Fruit fly (Drosophila melanogaster) whole organism, embryonic: ENCODE data around the gene CG1575.

Experiments used
- Abd-B ChIP-seq: fragments of 200-800 bp; sonication (Bioruptor generic); optimal IDR thresholded peaks from 2 replicates; lab custom pipeline; 2018; ENCODE audit warnings: missing biosample characterization, mild to moderate bottlenecking, missing genetic modification characterization, moderate library complexity
- Bteb2 ChIP-seq: fragments of 200-800 bp; sonication (Bioruptor generic); optimal IDR thresholded peaks from 2 replicates; lab custom pipeline; 2016; ENCODE audit warnings: missing biosample characterization, missing genetic modification characterization
- CG10321 ChIP-seq: fragments of 200-800 bp; sonication (Bioruptor generic); IDR thresholded peaks from 2 replicates; pipeline ENCODE4 v1.3.6; 2022; ENCODE audit warnings: missing biosample characterization, missing genetic modification characterization
- CG12071 ChIP-seq: fragments of 200-800 bp; sonication (Bioruptor generic); optimal IDR thresholded peaks from 3 replicates; lab custom pipeline; 2018; ENCODE audit warnings: missing biosample characterization, mild to moderate bottlenecking, missing genetic modification characterization
- CG12299 ChIP-seq: fragments of 200-800 bp; sonication (Bioruptor generic); optimal IDR thresholded peaks from 2 replicates; lab custom pipeline; 2018; ENCODE audit warnings: missing biosample characterization, mild to moderate bottlenecking, missing genetic modification characterization
- CG13424 ChIP-seq: fragments of 200-800 bp; sonication (Bioruptor generic); optimal IDR thresholded peaks from 2 replicates; lab custom pipeline; 2019; ENCODE audit warnings: missing biosample characterization, mild to moderate bottlenecking, missing genetic modification characterization, moderate library complexity
- CG15601 ChIP-seq: fragments of 200-800 bp; sonication (Bioruptor generic); optimal IDR thresholded peaks from 3 replicates; lab custom pipeline; 2019; ENCODE audit warnings: missing biosample characterization, mild to moderate bottlenecking, missing genetic modification characterization, moderate library complexity
- CG15696 ChIP-seq: fragments of 200-800 bp; sonication (Bioruptor generic); optimal IDR thresholded peaks from 2 replicates; lab custom pipeline; 2019; ENCODE audit warnings: missing biosample characterization, mild to moderate bottlenecking, missing genetic modification characterization, moderate library complexity
- CG16779 ChIP-seq: fragments of 200-800 bp; sonication (Bioruptor generic); IDR thresholded peaks from 2 replicates; pipeline ENCODE4 v1.3.6; 2022; ENCODE audit warnings: missing biosample characterization, missing genetic modification characterization
- CG16813 ChIP-seq: fragments of 200-800 bp; sonication (Bioruptor generic); IDR thresholded peaks from 3 replicates; pipeline ENCODE4 v1.3.6; 2022; ENCODE audit warnings: missing biosample characterization, missing genetic modification characterization; ENCODE audit not compliant: partially characterized antibody
- CG16863 ChIP-seq: fragments of 200-800 bp; sonication (Bioruptor generic); optimal IDR thresholded peaks from 3 replicates; lab custom pipeline; 2016; ENCODE audit warnings: missing biosample characterization, missing genetic modification characterization
- CG17328 ChIP-seq: fragments of 200-800 bp; sonication (Bioruptor generic); IDR thresholded peaks from 2 replicates; pipeline ENCODE4 v1.3.6; 2022; ENCODE audit warnings: missing biosample characterization, missing genetic modification characterization
- CG17568 ChIP-seq: fragments of 200-800 bp; sonication (Bioruptor generic); optimal IDR thresholded peaks from 2 replicates; lab custom pipeline; 2018; ENCODE audit warnings: missing biosample characterization, mild to moderate bottlenecking, missing genetic modification characterization, moderate library complexity
- CG17829 ChIP-seq: fragments of 200-800 bp; optimal IDR thresholded peaks from 2 replicates; lab custom pipeline; 2019; ENCODE audit warnings: missing biosample characterization, mild to moderate bottlenecking, missing genetic modification characterization, moderate library complexity
- CG32532 ChIP-seq: fragments of 200-800 bp; sonication (Bioruptor generic); IDR thresholded peaks from 2 replicates; pipeline ENCODE4 v1.3.6; 2022; ENCODE audit warnings: missing biosample characterization, missing genetic modification characterization
- CG3281 ChIP-seq: fragments of 200-800 bp; sonication (Bioruptor generic); optimal IDR thresholded peaks from 3 replicates; lab custom pipeline; 2017; ENCODE audit warnings: missing biosample characterization, mild to moderate bottlenecking, missing genetic modification characterization
- CG3407 ChIP-seq: fragments of 200-800 bp; sonication (Bioruptor generic); optimal IDR thresholded peaks from 2 replicates; lab custom pipeline; 2018; ENCODE audit warnings: missing biosample characterization, mild to moderate bottlenecking, missing genetic modification characterization
- CG4424 ChIP-seq: fragments of 200-800 bp; sonication (Bioruptor generic); optimal IDR thresholded peaks from 3 replicates; lab custom pipeline; 2016; ENCODE audit warnings: missing biosample characterization, missing genetic modification characterization
- CG4707 ChIP-seq: fragments of 200-800 bp; sonication (Bioruptor generic); optimal IDR thresholded peaks from 2 replicates; lab custom pipeline; 2018; ENCODE audit warnings: missing biosample characterization, mild to moderate bottlenecking, missing genetic modification characterization, moderate library complexity
- CG5953 ChIP-seq: fragments of 200-800 bp; sonication (Bioruptor generic); IDR thresholded peaks from 2 replicates; pipeline ENCODE4 v1.3.6; 2022; ENCODE audit warnings: missing biosample characterization, missing genetic modification characterization
- CG8281 ChIP-seq: fragments of 200-800 bp; sonication (Bioruptor generic); optimal IDR thresholded peaks from 2 replicates; lab custom pipeline; 2018; ENCODE audit warnings: missing biosample characterization, mild to moderate bottlenecking, missing genetic modification characterization, moderate library complexity
- Dfd ChIP-seq, 2 experiments: fragments of >200 bp; optimal IDR thresholded peaks; 2 replicates each; lab custom pipeline; 2017; ENCODE audit warnings: missing biosample characterization in 2 of 2, missing genetic modification characterization in 2 of 2
- Dref ChIP-seq: fragments of 200-800 bp; sonication (Bioruptor generic); IDR thresholded peaks from 2 replicates; pipeline ENCODE4 v1.3.6; 2022; ENCODE audit warnings: missing biosample characterization, missing genetic modification characterization
- Ets65A ChIP-seq: fragments of 200-800 bp; sonication (Bioruptor generic); peaks from one replicate; lab custom pipeline; 2016; ENCODE audit warnings: missing biosample characterization, missing genetic modification characterization
- Gsc ChIP-seq: fragments of 200-800 bp; sonication (Bioruptor generic); IDR thresholded peaks from 2 replicates; pipeline ENCODE4 v1.3.6; 2022; ENCODE audit warnings: missing biosample characterization, missing genetic modification characterization
- HmgD ChIP-seq: fragments of 200-800 bp; sonication (Bioruptor generic); optimal IDR thresholded peaks from 3 replicates; lab custom pipeline; 2016; ENCODE audit warnings: missing biosample characterization, missing genetic modification characterization
- MTF-1 ChIP-seq: fragments of 200-800 bp; sonication (Bioruptor generic); optimal IDR thresholded peaks from 2 replicates; lab custom pipeline; 2018; ENCODE audit warnings: missing biosample characterization, mild to moderate bottlenecking, missing genetic modification characterization, borderline replicate concordance
- NC2β ChIP-seq: fragments of 200-800 bp; sonication (Bioruptor generic); optimal IDR thresholded peaks from 2 replicates; lab custom pipeline; 2016; ENCODE audit warnings: missing biosample characterization, missing genetic modification characterization
- PHDP ChIP-seq: fragments of 200-800 bp; sonication (Bioruptor generic); optimal IDR thresholded peaks from 3 replicates; lab custom pipeline; 2018; ENCODE audit warnings: missing biosample characterization, mild to moderate bottlenecking, missing genetic modification characterization, moderate library complexity
- Pdp1 ChIP-seq, 2 experiments: fragments of 200-800 bp; sonication (Bioruptor generic); optimal IDR thresholded peaks; 3 replicates each; lab custom pipeline; 2016; ENCODE audit warnings: missing biosample characterization in 2 of 2, missing genetic modification characterization in 2 of 2, mild to moderate bottlenecking in 1 of 2, moderate library complexity in 1 of 2
- Ptx1 ChIP-seq: fragments of 200-800 bp; sonication (Bioruptor generic); IDR thresholded peaks from 2 replicates; pipeline ENCODE4 v1.3.6; 2022; ENCODE audit warnings: missing biosample characterization, missing genetic modification characterization
- Ravus ChIP-seq: fragments of 200-800 bp; sonication (Bioruptor generic); IDR thresholded peaks from 2 replicates; pipeline ENCODE4 v1.3.6; 2022; ENCODE audit warnings: missing biosample characterization, missing genetic modification characterization
- Xbp1 ChIP-seq: fragments of 200-800 bp; sonication (Bioruptor generic); optimal IDR thresholded peaks from 3 replicates; lab custom pipeline; 2016; ENCODE audit warnings: missing biosample characterization, mild to moderate bottlenecking, missing genetic modification characterization
- crp ChIP-seq, 2 experiments: fragments of 200-800 bp; sonication (Bioruptor generic); optimal IDR thresholded peaks; 2 replicates in 1 of 2; 3 replicates in 1 of 2; lab custom pipeline; 2017; ENCODE audit warnings: missing biosample characterization in 2 of 2, missing genetic modification characterization in 2 of 2, mild to moderate bottlenecking in 1 of 2, moderate library complexity in 1 of 2
- emc ChIP-seq: fragments of 200-800 bp; sonication (Bioruptor generic); optimal IDR thresholded peaks from 2 replicates; lab custom pipeline; 2016; ENCODE audit warnings: missing biosample characterization, missing genetic modification characterization
- ftz-f1 ChIP-seq: fragments of 200-800 bp; sonication (Bioruptor generic); optimal IDR thresholded peaks from 2 replicates; lab custom pipeline; 2016; ENCODE audit warnings: missing biosample characterization, missing genetic modification characterization
- gcm2 ChIP-seq: fragments of 200-800 bp; sonication (Bioruptor generic); optimal IDR thresholded peaks from 2 replicates; lab custom pipeline; 2016; ENCODE audit warnings: missing biosample characterization, missing genetic modification characterization
- gt ChIP-seq: fragments of 200-800 bp; sonication (Bioruptor generic); IDR thresholded peaks from 2 replicates; pipeline ENCODE4 v1.3.6; 2022; ENCODE audit warnings: missing biosample characterization, missing genetic modification characterization
- ham ChIP-seq: fragments of 200-800 bp; sonication (Bioruptor generic); IDR thresholded peaks from 2 replicates; pipeline ENCODE4 v1.3.6; 2022; ENCODE audit warnings: missing biosample characterization, missing genetic modification characterization
- jigr1 ChIP-seq: fragments of 200-800 bp; sonication (Bioruptor generic); IDR thresholded peaks from 3 replicates; pipeline ENCODE4 v1.3.6; 2022; ENCODE audit warnings: missing biosample characterization, missing genetic modification characterization
- pita ChIP-seq: fragments of 200-800 bp; sonication (Bioruptor generic); optimal IDR thresholded peaks from 2 replicates; lab custom pipeline; 2017; ENCODE audit warnings: missing biosample characterization, mild to moderate bottlenecking, missing genetic modification characterization
- ranshi ChIP-seq: fragments of 200-800 bp; sonication (Bioruptor generic); IDR thresholded peaks from 2 replicates; pipeline ENCODE4 v1.3.6; 2022; ENCODE audit warnings: missing biosample characterization, missing genetic modification characterization
- sc ChIP-seq, 3 experiments: fragments of >200 bp in 2 of 3; fragments of 200-800 bp in 1 of 3; sonication (Bioruptor generic) in 1 of 3; optimal IDR thresholded peaks; 2 replicates in 2 of 3; 3 replicates in 1 of 3; lab custom pipeline; 2017; ENCODE audit warnings: mild to moderate bottlenecking in 1 of 3, missing biosample characterization in 1 of 3, missing genetic modification characterization in 1 of 3, missing genetic modification reagents in 1 of 3
- sna ChIP-seq: fragments of 200-800 bp; sonication (Bioruptor generic); IDR thresholded peaks from 2 replicates; pipeline ENCODE4 v1.3.6; 2022; ENCODE audit warnings: missing biosample characterization, missing genetic modification characterization; ENCODE audit not compliant: partially characterized antibody
- sug ChIP-seq: fragments of 200-800 bp; optimal IDR thresholded peaks from 2 replicates; lab custom pipeline; 2019; ENCODE audit warnings: missing biosample characterization, mild to moderate bottlenecking, missing genetic modification characterization, moderate library complexity
- tx ChIP-seq: fragments of 200-800 bp; sonication (Bioruptor generic); optimal IDR thresholded peaks from 2 replicates; lab custom pipeline; 2016; ENCODE audit warnings: missing biosample characterization, missing genetic modification characterization
- vnd ChIP-seq: fragments of 200-800 bp; sonication (Bioruptor generic); IDR thresholded peaks from 3 replicates; pipeline ENCODE4 v1.3.6; 2022; ENCODE audit warnings: missing biosample characterization, missing genetic modification characterization; ENCODE audit not compliant: partially characterized antibody
- wdn ChIP-seq: fragments of 200-800 bp; sonication (Bioruptor generic); IDR thresholded peaks from 2 replicates; pipeline ENCODE4 v1.3.6; 2022; ENCODE audit warnings: missing biosample characterization, missing genetic modification characterization

CG1575 gene

dm6 chrX:8101479-8102198 is 15.2 kb upstream of the CG1575 start, which contains the start of gene CG2258 (continued):
- peak; percentile 88 for TF ChIP-seq PHDP (tag; lab: Kevin White, UChicago)
- TF ChIP-seq sug: peak; percentile 67
- TF ChIP-seq CG4707 (GFP tag; lab: Kevin White, UChicago): peak; percentile 43
- TF ChIP-seq CG12299: peak; percentile 76
- TF ChIP-seq CG17568: peak; percentile 70
- peak; percentile 57 for TF ChIP-seq Ravus
- TF ChIP-seq sna (GFP tag; lab: Robert Waterston, UW): no peak
- TF ChIP-seq CG17328 (GFP tag; lab: Robert Waterston, UW): peak; percentile 86
- TF ChIP-seq CG8281 (tag; lab: Kevin White, UChicago): peak; percentile 30
- peak; percentile 91 for TF ChIP-seq Ptx1 (GFP tag; lab: Robert Waterston, UW)
- peak; percentile 77 for TF ChIP-seq CG15601
- peak; percentile 39 for TF ChIP-seq NC2β (GFP tag; lab: Kevin White, UChicago)
- TF ChIP-seq CG3407 (GFP tag; lab: Kevin White, UChicago): peak; percentile 75
- TF ChIP-seq Abd-B (GFP tag; lab: Kevin White, UChicago): peak; percentile 83
- peak; percentile 87 for TF ChIP-seq CG17829
- TF ChIP-seq CG5953 (GFP tag; lab: Robert Waterston, UW): peak; percentile 82; the same call in 1 of the 2 replicates
- TF ChIP-seq CG15696 (tag; lab: Kevin White, UChicago): peak; percentile 51
- peak; percentile 12 for TF ChIP-seq emc (GFP tag; lab: Kevin White, UChicago)
- TF ChIP-seq CG10321 (GFP tag; lab: Robert Waterston, UW): peak; percentile 47; the same call in 1 of the 2 replicates
- peak; percentile 87 for TF ChIP-seq Xbp1 (GFP tag; lab: Kevin White, UChicago)
- peak; percentile 76 for TF ChIP-seq MTF-1 (GFP tag; lab: Kevin White, UChicago)
- TF ChIP-seq CG32532 (GFP tag; lab: Robert Waterston, UW): peak; percentile 84
- TF ChIP-seq CG16813 (GFP tag; lab: Robert Waterston, UW): no peak
- peak; percentile 72 for TF ChIP-seq Dref (GFP tag; lab: Robert Waterston, UW)
- peak; percentile 33 to 35 for TF ChIP-seq Pdp1 (GFP tag; optimal IDR thresholded peaks at IDR 0.05; lab: Kevin White, UChicago)
- TF ChIP-seq crp (GFP tag; optimal IDR thresholded peaks at IDR 0.05; lab: Kevin White, UChicago): peak in 1 of 2 experiments; percentile 12
- peak; percentile 81 for TF ChIP-seq CG3281 (GFP tag; lab: Kevin White, UChicago)
- peak; percentile 87 for TF ChIP-seq CG4424 (GFP tag; lab: Kevin White, UChicago)
- TF ChIP-seq jigr1 (GFP tag; lab: Robert Waterston, UW): peak; percentile 82
- TF ChIP-seq Gsc: peak; percentile 61
- TF ChIP-seq wdn (GFP tag; lab: Robert Waterston, UW): peak; percentile 63; the same call in 1 of the 2 replicates
- no peak for TF ChIP-seq gt (GFP tag; lab: Robert Waterston, UW)
- no peak for TF ChIP-seq gcm2 (GFP tag; lab: Kevin White, UChicago)
- TF ChIP-seq HmgD (GFP tag; lab: Kevin White, UChicago): no peak
- TF ChIP-seq ftz-f1 (GFP tag; lab: Kevin White, UChicago): no peak
- no peak for TF ChIP-seq sc (optimal IDR thresholded peaks at IDR 0.05; lab: Kevin White, UChicago)
- TF ChIP-seq sc (GFP tag; optimal IDR thresholded peaks at IDR 0.05; lab: Kevin White, UChicago): peak; percentile 71
- TF ChIP-seq Dfd (GFP tag; optimal IDR thresholded peaks at IDR 0.05; lab: Kevin White, UChicago): no peak
- TF ChIP-seq pita (GFP tag; lab: Kevin White, UChicago): no peak
- peak; percentile 73 for TF ChIP-seq CG16863 (GFP tag; lab: Kevin White, UChicago)
- TF ChIP-seq tx (GFP tag; lab: Kevin White, UChicago): peak; percentile 62
- peak; percentile 89 for TF ChIP-seq ranshi (GFP tag; lab: Robert Waterston, UW)
- peak; percentile 49; the same call in 1 of the 2 replicates for TF ChIP-seq CG16779 (GFP tag; lab: Robert Waterston, UW)
- TF ChIP-seq CG13424 (tag; lab: Kevin White, UChicago): peak; percentile 91
- peak; percentile 98 for TF ChIP-seq Ets65A (GFP tag; lab: Kevin White, UChicago)
- TF ChIP-seq vnd (GFP tag; lab: Robert Waterston, UW): no peak
- TF ChIP-seq Bteb2 (GFP tag; lab: Kevin White, UChicago): peak; percentile 27
- TF ChIP-seq ham (GFP tag; lab: Robert Waterston, UW): peak; percentile 43; the same call in 1 of the 2 replicates
- peak; percentile 86 for TF ChIP-seq CG12071 (GFP tag; lab: Kevin White, UChicago)
